Worm (Caenorhabditis elegans) whole organism, L2 larva: Measurements from ENCODE around the gene nmgp-1.

ENCODE experiments used
- R02D3.7 ChIP-seq: fragments of 150-350 bp; optimal IDR thresholded peaks from 2 replicates; lab custom pipeline; 2014; ENCODE audit warnings: missing biosample characterization, missing genetic modification characterization
- ama-1 ChIP-seq: fragments of 150-350 bp; optimal IDR thresholded peaks from 2 replicates; lab custom pipeline; 2018; ENCODE audit warnings: inconsistent platforms
- elt-3 ChIP-seq: sonication (generic microtip); optimal IDR thresholded peaks from 2 replicates; lab custom pipeline; 2017; ENCODE audit warnings: missing biosample characterization, missing genetic modification characterization
- lin-11 ChIP-seq: fragments of 150-350 bp; sonication (generic microtip); optimal IDR thresholded peaks from 2 replicates; lab custom pipeline; 2014; ENCODE audit warnings: missing biosample characterization, missing genetic modification characterization, inconsistent platforms, mixed read lengths
- lsy-2 ChIP-seq, 2 experiments: fragments of 150-350 bp in 1 of 2; sonication (generic microtip) in 1 of 2; optimal IDR thresholded peaks; 2 replicates each; lab custom pipeline; 2014 to 2017; ENCODE audit warnings: missing biosample characterization in 2 of 2, missing genetic modification characterization in 2 of 2
- nhr-12 ChIP-seq: fragments of 150-350 bp; optimal IDR thresholded peaks from 2 replicates; lab custom pipeline; 2014; ENCODE audit warnings: missing biosample characterization, missing genetic modification characterization
- nhr-6 ChIP-seq: fragments of 150-350 bp; optimal IDR thresholded peaks from 2 replicates; lab custom pipeline; 2014; ENCODE audit warnings: missing biosample characterization, missing genetic modification characterization
- nhr-77 ChIP-seq: fragments of 150-350 bp; optimal IDR thresholded peaks from 2 replicates; lab custom pipeline; 2014; ENCODE audit warnings: missing biosample characterization, missing genetic modification characterization
- skn-1 ChIP-seq: sonication (generic microtip); optimal IDR thresholded peaks from 2 replicates; lab custom pipeline; 2017; ENCODE audit warnings: missing biosample characterization, missing genetic modification characterization

DNA sequence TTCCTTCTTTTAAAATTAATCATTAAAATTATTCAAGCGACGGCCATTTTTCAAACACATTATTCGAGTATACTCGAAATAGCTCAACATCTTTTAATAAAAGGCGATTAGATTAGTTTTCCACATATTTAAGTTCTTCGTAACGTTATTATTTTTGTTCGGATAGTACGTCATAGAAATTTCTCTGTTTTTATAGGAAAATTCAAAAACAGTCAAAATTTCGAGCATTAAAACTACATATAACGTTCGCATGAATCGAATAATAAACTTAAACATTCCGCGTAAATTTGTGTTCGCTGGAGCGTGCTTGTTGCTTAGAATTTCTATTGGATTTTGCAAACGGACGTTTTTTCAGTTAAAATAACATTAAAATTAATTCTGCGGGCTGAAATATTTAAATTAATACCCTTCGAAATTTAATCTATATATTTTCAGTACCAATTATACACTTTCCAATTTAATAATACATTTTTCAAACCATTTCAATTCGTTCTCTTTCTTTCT, 15.4 kb upstream of the nmgp-1 start, which contains the start of gene blos-4:
- TF ChIP-seq lin-11 (tag; lab: Kevin White, UChicago): no peak
- TF ChIP-seq nhr-77 (tag; lab: Kevin White, UChicago): no peak
- no peak for TF ChIP-seq nhr-6 (tag; lab: Kevin White, UChicago)
- no peak for TF ChIP-seq nhr-12 (tag; lab: Kevin White, UChicago)
- TF ChIP-seq ama-1: no peak
- TF ChIP-seq elt-3 (tag; lab: Kevin White, UChicago): no peak
- TF ChIP-seq R02D3.7 (tag; lab: Kevin White, UChicago): no peak
- no peak for TF ChIP-seq skn-1 (tag; lab: Kevin White, UChicago)
- no peak for TF ChIP-seq lsy-2 (tag; optimal IDR thresholded peaks at IDR 0.05; lab: Kevin White, UChicago)
